Worm (Caenorhabditis elegans): ENCODE data around the gene Y73B6BL.23.

DNA sequence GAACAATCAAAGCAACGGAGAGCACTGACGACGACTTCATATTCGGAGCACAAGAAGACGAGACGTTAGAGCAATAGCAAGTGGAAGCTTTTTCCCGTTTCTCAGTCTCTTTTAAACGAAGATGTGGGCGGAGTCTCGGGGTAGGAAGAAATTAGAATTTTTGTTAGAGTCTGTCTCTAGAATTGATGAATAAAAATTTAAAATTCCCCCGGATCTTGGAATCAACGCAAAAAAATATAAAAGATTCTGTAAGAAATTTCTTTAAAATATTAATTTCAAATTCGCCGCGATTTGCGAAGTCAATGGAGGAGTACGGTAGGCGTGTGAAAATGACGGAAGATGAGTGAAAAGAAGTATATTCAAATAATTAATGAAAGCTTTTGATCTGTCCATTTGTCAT, 5.4 kb downstream of the Y73B6BL.23 start, which contains the start of gene nlp-71:
- TF ChIP-seq him-1 (tag; optimal IDR thresholded peaks at IDR 0.05) (no peak), W03F9.2 (tag; optimal IDR thresholded peaks at IDR 0.05) (no peak)
